Fruit fly (Drosophila melanogaster): ENCODE data around the gene CG31251.

Gene CG31251

dm6 chr3R:17684854-17685253 lies at the start of gene CG31251, which contains the start of gene CG31360 (continued):
- TF ChIP-seq HLH4C (GFP tag; IDR thresholded peaks at IDR 0.05; ENCODE audit: partially characterized antibody) (peak; percentile 94), Abd-B (GFP tag; optimal IDR thresholded peaks at IDR 0.05) (no peak), dan (GFP tag; IDR thresholded peaks at IDR 0.05) (no peak), Sox102F (GFP tag; optimal IDR thresholded peaks at IDR 0.05) (no peak), CG3281 (GFP tag; optimal IDR thresholded peaks at IDR 0.05) (no peak), mam (GFP tag; optimal IDR thresholded peaks at IDR 0.05) (no peak), sd (tag; optimal IDR thresholded peaks at IDR 0.05) (no peak), Optix (GFP tag; IDR thresholded peaks at IDR 0.05) (no peak), CG18619 (GFP tag; optimal IDR thresholded peaks at IDR 0.05) (no peak), tx (GFP tag; optimal IDR thresholded peaks at IDR 0.05) (no peak), seq (GFP tag; IDR thresholded peaks at IDR 0.05) (no peak), NfI (GFP tag; optimal IDR thresholded peaks at IDR 0.05) (no peak), CG13424 (tag; optimal IDR thresholded peaks at IDR 0.05) (no peak), CG33213 (GFP tag; optimal IDR thresholded peaks at IDR 0.05) (no peak), ato (GFP tag; IDR thresholded peaks at IDR 0.05; ENCODE audit: partially characterized antibody) (no peak), CG2129 (GFP tag; IDR thresholded peaks at IDR 0.05; ENCODE audit: partially characterized antibody) (peak; percentile 66), Dip2 (GFP tag; IDR thresholded peaks at IDR 0.05) (no peak), scrt (GFP tag; optimal IDR thresholded peaks at IDR 0.05) (no peak), tll (GFP tag; optimal IDR thresholded peaks at IDR 0.05) (no peak), CG3065 (GFP tag; optimal IDR thresholded peaks at IDR 0.05) (no peak), CG17359 (tag; optimal IDR thresholded peaks at IDR 0.05) (no peak), bbx (GFP tag; IDR thresholded peaks at IDR 0.05; ENCODE audit: partially characterized antibody) (peak; percentile 73), Ssrp (tag; optimal IDR thresholded peaks at IDR 0.05) (no peak), CG9876 (GFP tag; optimal IDR thresholded peaks at IDR 0.05) (no peak), dpn (GFP tag; optimal IDR thresholded peaks at IDR 0.05) (no peak), CG3847 (GFP tag; IDR thresholded peaks at IDR 0.05) (no peak), insv (GFP tag; optimal IDR thresholded peaks at IDR 0.05) (no peak), ken (GFP tag; IDR thresholded peaks at IDR 0.05) (no peak), H2.0 (GFP tag; IDR thresholded peaks at IDR 0.05) (no peak), CG2120 (GFP tag; optimal IDR thresholded peaks at IDR 0.05) (no peak), Hr39 (optimal IDR thresholded peaks at IDR 0.05) (no peak), Atf3 (GFP tag; optimal IDR thresholded peaks at IDR 0.05) (no peak), sna (GFP tag; IDR thresholded peaks at IDR 0.05; ENCODE audit: partially characterized antibody) (peak; percentile 91), CG3726 (GFP tag; IDR thresholded peaks at IDR 0.05) (no peak), CG12391 (tag; optimal IDR thresholded peaks at IDR 0.05) (peak; percentile 42), Fer3 (tag; optimal IDR thresholded peaks at IDR 0.05) (no peak), eve (GFP tag; optimal IDR thresholded peaks at IDR 0.05) (no peak), fd102C (GFP tag; optimal IDR thresholded peaks at IDR 0.05) (no peak), CG1024 (GFP tag; IDR thresholded peaks at IDR 0.05) (no peak), gce (GFP tag; IDR thresholded peaks at IDR 0.05) (no peak), zen2 (GFP tag; IDR thresholded peaks at IDR 0.05; ENCODE audit: partially characterized antibody) (peak; percentile 85; the same call in 2 of the 3 replicates), hbn (GFP tag; IDR thresholded peaks at IDR 0.05; ENCODE audit: partially characterized antibody) (peak; percentile 88), Six4 (GFP tag; optimal IDR thresholded peaks at IDR 0.05) (no peak), mld (GFP tag; IDR thresholded peaks at IDR 0.05; ENCODE audit: partially characterized antibody) (0 out of 3 replicates have a peak, but pooled peaks have one; percentile 20), CG14014 (GFP tag; IDR thresholded peaks at IDR 0.05) (no peak), HmgZ (tag; optimal IDR thresholded peaks at IDR 0.05) (peak; percentile 23), Sry-β (GFP tag; optimal IDR thresholded peaks at IDR 0.05) (no peak), Dll (GFP tag; IDR thresholded peaks at IDR 0.05; ENCODE audit: partially characterized antibody) (peak; percentile 95), Myb (GFP tag; optimal IDR thresholded peaks at IDR 0.05) (no peak), vfl (GFP tag; optimal IDR thresholded peaks at IDR 0.05) (no peak), CG16815 (GFP tag; optimal IDR thresholded peaks at IDR 0.05) (no peak)
